Worm (Caenorhabditis elegans) whole organism, late embryonic: ENCODE results near the gene nep-22.

ENCODE experiments used
- C08G9.2 ChIP-seq: sonication (generic microtip); optimal IDR thresholded peaks from 2 replicates; lab custom pipeline; 2016; ENCODE audit warnings: mild to moderate bottlenecking, missing genetic modification characterization, moderate library complexity, missing compliant biosample characterization
- C38D4.7 ChIP-seq: fragments of 200-800 bp; sonication (Bioruptor generic); optimal IDR thresholded peaks from 2 replicates; lab custom pipeline; 2018; ENCODE audit warnings: mild to moderate bottlenecking, missing genetic modification characterization, moderate library complexity, missing compliant biosample characterization
- F13H6.1 ChIP-seq: sonication (generic microtip); optimal IDR thresholded peaks from 2 replicates; lab custom pipeline; 2016; ENCODE audit warnings: missing genetic modification characterization, missing compliant biosample characterization
- K02D7.2 ChIP-seq: sonication (generic microtip); optimal IDR thresholded peaks from 2 replicates; lab custom pipeline; 2017; ENCODE audit warnings: mild to moderate bottlenecking, missing genetic modification characterization, missing compliant biosample characterization
- K09A11.1 ChIP-seq: sonication (generic microtip); optimal IDR thresholded peaks from 2 replicates; lab custom pipeline; 2017; ENCODE audit warnings: antibody characterized with exemption, mild to moderate bottlenecking, missing genetic modification characterization, missing compliant biosample characterization; ENCODE audit not compliant: insufficient read depth
- T23F11.4 ChIP-seq: fragments of 200-800 bp; sonication (Bioruptor generic); optimal IDR thresholded peaks from 2 replicates; lab custom pipeline; 2018; ENCODE audit warnings: mild to moderate bottlenecking, missing genetic modification characterization, missing compliant biosample characterization
- Y22D7AL.16 ChIP-seq: sonication (generic microtip); optimal IDR thresholded peaks from 2 replicates; lab custom pipeline; 2016; ENCODE audit warnings: missing genetic modification characterization, missing compliant biosample characterization
- ama-1 ChIP-seq: fragments of 150-350 bp; optimal IDR thresholded peaks from 2 replicates; lab custom pipeline; 2014
- ceh-18 ChIP-seq: sonication (generic microtip); optimal IDR thresholded peaks from 2 replicates; lab custom pipeline; 2016; ENCODE audit warnings: missing genetic modification characterization, missing compliant biosample characterization
- ceh-19 ChIP-seq: fragments of 200-800 bp; sonication (Bioruptor generic); optimal IDR thresholded peaks from 2 replicates; lab custom pipeline; 2018; ENCODE audit warnings: mild to moderate bottlenecking, missing genetic modification characterization, missing compliant biosample characterization
- ceh-22 ChIP-seq: sonication (generic microtip); optimal IDR thresholded peaks from 2 replicates; lab custom pipeline; 2017; ENCODE audit warnings: missing biosample characterization, missing genetic modification characterization
- ceh-30 ChIP-seq: fragments of 150-350 bp; optimal IDR thresholded peaks from 2 replicates; lab custom pipeline; 2014; ENCODE audit warnings: missing biosample characterization, missing genetic modification characterization
- ceh-31 ChIP-seq: sonication (generic microtip); optimal IDR thresholded peaks from 2 replicates; lab custom pipeline; 2016; ENCODE audit warnings: missing genetic modification characterization, missing compliant biosample characterization
- ceh-34 ChIP-seq: sonication (generic microtip); optimal IDR thresholded peaks from 2 replicates; lab custom pipeline; 2016; ENCODE audit warnings: mild to moderate bottlenecking, missing genetic modification characterization, missing compliant biosample characterization
- ceh-45 ChIP-seq: fragments of 200-800 bp; sonication (Bioruptor generic); IDR thresholded peaks from 2 replicates; pipeline ENCODE4 v1.3.6; 2022; ENCODE audit warnings: missing genetic modification reagents, missing genetic modification characterization, missing compliant biosample characterization
- ceh-48 ChIP-seq: sonication (generic microtip); optimal IDR thresholded peaks from 2 replicates; lab custom pipeline; 2016; ENCODE audit warnings: missing genetic modification characterization, inconsistent platforms, missing compliant biosample characterization
- ceh-6 ChIP-seq: fragments of 200-800 bp; sonication (Bioruptor generic); optimal IDR thresholded peaks from 2 replicates; lab custom pipeline; 2018; ENCODE audit warnings: mild to moderate bottlenecking, missing genetic modification characterization, missing compliant biosample characterization
- che-1 ChIP-seq: sonication (generic microtip); optimal IDR thresholded peaks from 2 replicates; lab custom pipeline; 2016; ENCODE audit warnings: mild to moderate bottlenecking, missing genetic modification characterization, missing compliant biosample characterization
- elt-2 ChIP-seq: sonication (generic microtip); optimal IDR thresholded peaks from 2 replicates; lab custom pipeline; 2016; ENCODE audit warnings: missing genetic modification reagents, missing genetic modification characterization, missing compliant biosample characterization
- eyg-1 ChIP-seq: sonication (generic microtip); optimal IDR thresholded peaks from 2 replicates; lab custom pipeline; 2016; ENCODE audit warnings: missing genotype, missing genetic modification characterization, missing compliant biosample characterization
- fax-1 ChIP-seq: sonication (generic microtip); optimal IDR thresholded peaks from 2 replicates; lab custom pipeline; 2016; ENCODE audit warnings: missing genotype, missing genetic modification characterization, missing compliant biosample characterization
- fkh-6 ChIP-seq: sonication (generic microtip); optimal IDR thresholded peaks from 2 replicates; lab custom pipeline; 2016; ENCODE audit warnings: missing genetic modification characterization, missing compliant biosample characterization
- gmeb-2 ChIP-seq: sonication (generic microtip); optimal IDR thresholded peaks from 2 replicates; lab custom pipeline; 2016; ENCODE audit warnings: missing genetic modification characterization, inconsistent platforms, missing compliant biosample characterization
- hlh-13 ChIP-seq: fragments of 200-800 bp; sonication (Bioruptor generic); optimal IDR thresholded peaks from 2 replicates; lab custom pipeline; 2018; ENCODE audit warnings: mild to moderate bottlenecking, missing genetic modification characterization, missing compliant biosample characterization
- hlh-15 ChIP-seq: sonication (generic microtip); optimal IDR thresholded peaks from 2 replicates; lab custom pipeline; 2016; ENCODE audit warnings: missing genetic modification characterization, missing compliant biosample characterization
- hlh-30 ChIP-seq: sonication (generic microtip); optimal IDR thresholded peaks from 2 replicates; lab custom pipeline; 2017; ENCODE audit warnings: antibody characterized with exemption, missing genetic modification characterization, missing compliant biosample characterization; ENCODE audit not compliant: insufficient read depth
- lim-6 ChIP-seq: sonication (generic microtip); optimal IDR thresholded peaks from 2 replicates; lab custom pipeline; 2016; ENCODE audit warnings: missing genetic modification characterization, missing compliant biosample characterization
- lin-11 ChIP-seq: fragments of 200-800 bp; sonication (Bioruptor generic); optimal IDR thresholded peaks from 2 replicates; lab custom pipeline; 2018; ENCODE audit warnings: mild to moderate bottlenecking, missing genetic modification characterization, missing compliant biosample characterization
- nfya-1 ChIP-seq: sonication (generic microtip); optimal IDR thresholded peaks from 2 replicates; lab custom pipeline; 2017; ENCODE audit warnings: missing genetic modification characterization, mild to moderate bottlenecking, missing compliant biosample characterization, antibody characterized with exemption, moderate library complexity
- nhr-232 ChIP-seq: sonication (generic microtip); optimal IDR thresholded peaks from 2 replicates; lab custom pipeline; 2016; ENCODE audit warnings: missing genetic modification characterization, missing compliant biosample characterization
- npax-4 ChIP-seq: sonication (generic microtip); optimal IDR thresholded peaks from 2 replicates; lab custom pipeline; 2016; ENCODE audit warnings: missing genetic modification characterization, missing compliant biosample characterization
- odd-2 ChIP-seq: sonication (generic microtip); optimal IDR thresholded peaks from 2 replicates; lab custom pipeline; 2017; ENCODE audit warnings: antibody characterized with exemption, mild to moderate bottlenecking, missing genetic modification characterization, missing compliant biosample characterization
- pag-3 ChIP-seq: sonication (generic microtip); optimal IDR thresholded peaks from 2 replicates; lab custom pipeline; 2016; ENCODE audit warnings: missing compliant biosample characterization, missing genetic modification characterization, borderline replicate concordance
- pat-9 ChIP-seq: fragments of 200-800 bp; sonication (Bioruptor generic); optimal IDR thresholded peaks from 2 replicates; lab custom pipeline; 2018; ENCODE audit warnings: mild to moderate bottlenecking, missing genetic modification characterization, moderate library complexity, missing compliant biosample characterization
- pax-1 ChIP-seq: fragments of 150-350 bp; optimal IDR thresholded peaks from 2 replicates; lab custom pipeline; 2014; ENCODE audit warnings: missing biosample characterization, missing genetic modification characterization
- pha-2 ChIP-seq: sonication (generic microtip); optimal IDR thresholded peaks from 2 replicates; lab custom pipeline; 2017; ENCODE audit warnings: mild to moderate bottlenecking, missing genetic modification characterization, missing compliant biosample characterization
- pha-4 ChIP-seq: fragments of 150-350 bp; optimal IDR thresholded peaks from 2 replicates; lab custom pipeline; 2018; ENCODE audit warnings: missing biosample characterization, missing genetic modification reagents, missing genetic modification characterization
- pqm-1 ChIP-seq: sonication (generic microtip); optimal IDR thresholded peaks from 2 replicates; lab custom pipeline; 2016; ENCODE audit warnings: missing genetic modification characterization, missing compliant biosample characterization
- pros-1 ChIP-seq: fragments of 150-350 bp; optimal IDR thresholded peaks from 2 replicates; lab custom pipeline; 2014; ENCODE audit warnings: missing biosample characterization, missing genetic modification reagents, missing genetic modification characterization
- ref-2 ChIP-seq: sonication (generic microtip); optimal IDR thresholded peaks from 2 replicates; lab custom pipeline; 2016; ENCODE audit warnings: missing genetic modification characterization, missing compliant biosample characterization
- rnt-1 ChIP-seq: sonication (generic microtip); optimal IDR thresholded peaks from 2 replicates; lab custom pipeline; 2016; ENCODE audit warnings: missing genetic modification characterization, missing compliant biosample characterization
- sdc-2 ChIP-seq: sonication (generic microtip); optimal IDR thresholded peaks from 2 replicates; lab custom pipeline; 2016; ENCODE audit warnings: missing genotype, missing genetic modification characterization, missing compliant biosample characterization
- sox-2 ChIP-seq: fragments of 200-800 bp; sonication (Bioruptor generic); IDR thresholded peaks from 2 replicates; pipeline ENCODE4 v1.3.6; 2022; ENCODE audit warnings: missing genetic modification reagents, missing genetic modification characterization, missing compliant biosample characterization
- sox-4 ChIP-seq: sonication (generic microtip); optimal IDR thresholded peaks from 2 replicates; lab custom pipeline; 2017; ENCODE audit warnings: mild to moderate bottlenecking, missing genetic modification characterization, inconsistent platforms, missing compliant biosample characterization
- syd-9 ChIP-seq: sonication (generic microtip); optimal IDR thresholded peaks from 2 replicates; lab custom pipeline; 2016; ENCODE audit warnings: mild to moderate bottlenecking, missing genetic modification characterization, moderate library complexity, missing compliant biosample characterization
- tbx-2 ChIP-seq: sonication (generic microtip); optimal IDR thresholded peaks from 2 replicates; lab custom pipeline; 2016; ENCODE audit warnings: missing genetic modification characterization, missing compliant biosample characterization
- tbx-7 ChIP-seq: sonication (generic microtip); optimal IDR thresholded peaks from 2 replicates; lab custom pipeline; 2016; ENCODE audit warnings: missing genotype, missing genetic modification characterization, missing compliant biosample characterization
- ttx-3 ChIP-seq: sonication (generic microtip); optimal IDR thresholded peaks from 2 replicates; lab custom pipeline; 2016; ENCODE audit warnings: missing genetic modification reagents, missing genetic modification characterization, missing compliant biosample characterization
- unc-3 ChIP-seq, 2 experiments: fragments of 200-800 bp in 1 of 2; sonication (Bioruptor generic) in 1 of 2; sonication (generic microtip) in 1 of 2; conservative IDR thresholded peaks in 1 of 2; optimal IDR thresholded peaks in 1 of 2; 2 replicates each; pipeline versions ENCODE4 v1.3.6 to Lab custom; 2016 to 2022; ENCODE audit warnings: missing compliant biosample characterization in 2 of 2, missing genetic modification characterization in 2 of 2, missing genetic modification reagents in 1 of 2
- unc-42 ChIP-seq: sonication (generic microtip); optimal IDR thresholded peaks from 2 replicates; lab custom pipeline; 2016; ENCODE audit warnings: missing genotype, missing genetic modification characterization, missing compliant biosample characterization
- unc-86 ChIP-seq: sonication (generic microtip); optimal IDR thresholded peaks from 2 replicates; lab custom pipeline; 2016; ENCODE audit warnings: missing genetic modification characterization, missing compliant biosample characterization
- zip-5 ChIP-seq: sonication (generic microtip); optimal IDR thresholded peaks from 2 replicates; lab custom pipeline; 2016; ENCODE audit warnings: missing genetic modification characterization, missing compliant biosample characterization
- ztf-16 ChIP-seq: sonication (generic microtip); optimal IDR thresholded peaks from 2 replicates; lab custom pipeline; 2017; ENCODE audit warnings: missing genetic modification characterization, missing compliant biosample characterization

The nep-22 gene

ce11 chrX:9078149-9078548 is 43.8 kb downstream of the nep-22 start:
- TF ChIP-seq F13H6.1 (tag; lab: Kevin White, UChicago), result no peak
- peak; percentile 28 for TF ChIP-seq che-1
- TF ChIP-seq rnt-1, result peak; percentile 1
- no peak for TF ChIP-seq pax-1 (tag; lab: Kevin White, UChicago)
- no peak for TF ChIP-seq T23F11.4
- peak; percentile 37 for TF ChIP-seq nfya-1 (tag; lab: Kevin White, UChicago)
- TF ChIP-seq ceh-6, result peak; percentile 43
- TF ChIP-seq unc-42 (tag; lab: Kevin White, UChicago), result no peak
- peak; percentile 11 for TF ChIP-seq ceh-31
- peak; percentile 60 for TF ChIP-seq unc-3 (GFP tag; conservative IDR thresholded peaks at IDR 0.05; lab: Robert Waterston, UW)
- TF ChIP-seq unc-3 (tag; optimal IDR thresholded peaks at IDR 0.05; lab: Kevin White, UChicago), result peak; percentile 12
- TF ChIP-seq ceh-22 (tag; lab: Kevin White, UChicago), result no peak
- TF ChIP-seq tbx-2 (tag; lab: Kevin White, UChicago), result peak; percentile 57
- TF ChIP-seq ceh-30 (tag; lab: Kevin White, UChicago), result no peak
- no peak for TF ChIP-seq npax-4 (tag; lab: Kevin White, UChicago)
- peak; percentile 42 for TF ChIP-seq K02D7.2 (tag; lab: Kevin White, UChicago)
- no peak for TF ChIP-seq odd-2 (tag; lab: Kevin White, UChicago)
- TF ChIP-seq pag-3, result no peak
- TF ChIP-seq ceh-19 (GFP tag; lab: Kevin White, UChicago), result no peak
- TF ChIP-seq lim-6 (tag; lab: Kevin White, UChicago), result no peak
- TF ChIP-seq hlh-15 (tag; lab: Kevin White, UChicago), result no peak
- peak; percentile 54 for TF ChIP-seq hlh-13 (GFP tag; lab: Kevin White, UChicago)
- TF ChIP-seq pros-1 (tag; lab: Kevin White, UChicago), result no peak
- TF ChIP-seq sox-2 (GFP tag; lab: Robert Waterston, UW), result peak; percentile 32; the same call in 1 of the 2 replicates
- TF ChIP-seq ama-1, result no peak
- TF ChIP-seq sdc-2 (tag; lab: Kevin White, UChicago), result peak; percentile 31
- no peak for TF ChIP-seq unc-86 (tag; lab: Kevin White, UChicago)
- TF ChIP-seq ttx-3 (tag; lab: Kevin White, UChicago), result peak; percentile 61
- peak; percentile 25 for TF ChIP-seq ceh-34
- no peak for TF ChIP-seq pat-9 (tag; lab: Kevin White, UChicago)
- TF ChIP-seq ceh-18 (tag; lab: Kevin White, UChicago), result no peak
- TF ChIP-seq ceh-48 (tag; lab: Kevin White, UChicago), result peak; percentile 46
- TF ChIP-seq sox-4 (tag; lab: Kevin White, UChicago), result peak; percentile 37
- peak; percentile 61 for TF ChIP-seq pha-2 (tag; lab: Kevin White, UChicago)
- TF ChIP-seq ref-2 (tag; lab: Kevin White, UChicago), result peak; percentile 62
- TF ChIP-seq syd-9 (tag; lab: Kevin White, UChicago), result peak; percentile 68
- TF ChIP-seq lin-11, result peak; percentile 23
- peak; percentile 32 for TF ChIP-seq gmeb-2 (tag; lab: Kevin White, UChicago)
- no peak for TF ChIP-seq tbx-7 (tag; lab: Kevin White, UChicago)
- no peak for TF ChIP-seq ztf-16
- TF ChIP-seq zip-5 (tag; lab: Kevin White, UChicago), result peak; percentile 24
- peak; percentile 61 for TF ChIP-seq C38D4.7 (GFP tag; lab: Kevin White, UChicago)
- no peak for TF ChIP-seq hlh-30 (tag; lab: Kevin White, UChicago)
- peak; percentile 43; the same call in 1 of the 2 replicates for TF ChIP-seq ceh-45
- TF ChIP-seq C08G9.2 (tag; lab: Kevin White, UChicago), result no peak
- TF ChIP-seq pha-4 (tag; lab: Kevin White, UChicago), result no peak
- TF ChIP-seq elt-2 (tag; lab: Kevin White, UChicago), result peak; percentile 31
- no peak for TF ChIP-seq eyg-1 (tag; lab: Kevin White, UChicago)
- no peak for TF ChIP-seq K09A11.1 (tag; lab: Kevin White, UChicago)
- TF ChIP-seq pqm-1, result no peak
- TF ChIP-seq fkh-6 (tag; lab: Kevin White, UChicago), result no peak
- TF ChIP-seq nhr-232 (tag; lab: Kevin White, UChicago), result peak; percentile 54
- peak; percentile 33 for TF ChIP-seq Y22D7AL.16
- TF ChIP-seq fax-1 (tag; lab: Kevin White, UChicago), result peak; percentile 6
